Worm (Caenorhabditis elegans) whole organism, L1 larva: ENCODE results near the gene ZK470.2.

Source experiments
- blmp-1 ChIP-seq: fragments of 150-350 bp; optimal IDR thresholded peaks from 2 replicates; lab custom pipeline; 2014; ENCODE audit warnings: missing biosample characterization, missing genetic modification characterization
- lin-15B ChIP-seq: fragments of 150-350 bp; sonication (generic microtip); optimal IDR thresholded peaks from 3 replicates; lab custom pipeline; 2014; ENCODE audit warnings: missing biosample characterization, missing genetic modification characterization
- pag-3 ChIP-seq: sonication (generic microtip); optimal IDR thresholded peaks from 2 replicates; lab custom pipeline; 2017; ENCODE audit warnings: missing genetic modification characterization, mild to moderate bottlenecking, missing compliant biosample characterization, antibody characterized with exemption, borderline replicate concordance; ENCODE audit not compliant: insufficient read depth
- unc-130 ChIP-seq: fragments of 150-350 bp; optimal IDR thresholded peaks from 2 replicates; lab custom pipeline; 2017; ENCODE audit warnings: missing biosample characterization, missing genetic modification characterization, inconsistent platforms
- vab-15 ChIP-seq: sonication (generic microtip); optimal IDR thresholded peaks from 2 replicates; lab custom pipeline; 2017; ENCODE audit warnings: missing genotype, mild to moderate bottlenecking, missing genetic modification characterization, missing compliant biosample characterization

ce11 chrX:4123368-4123767 lies 11.6 kb upstream of the ZK470.2 start:
- no peak for TF ChIP-seq blmp-1 (tag; lab: Kevin White, UChicago)
- TF ChIP-seq pag-3 (tag; lab: Kevin White, UChicago) = no peak
- no peak for TF ChIP-seq vab-15 (tag; lab: Kevin White, UChicago)
- TF ChIP-seq lin-15B (tag; lab: Kevin White, UChicago) = no peak
- no peak for TF ChIP-seq unc-130 (tag; lab: Kevin White, UChicago)
